Worm (Caenorhabditis elegans): ENCODE measurements around the gene nspb-10.
A peak's percentile ranks its signal among the peaks of the same experiment; 100 is the strongest.

Gene nspb-10

ce11 chrII:14587407-14587806 is 655 bp downstream of the nspb-10 start, which contains the start of gene C01G12.5:
Gene C01G12.5, minus strand, starts transcription at chrII:14587507.
- no peak for TF ChIP-seq nhr-237 (tag; optimal IDR thresholded peaks at IDR 0.05)
- no peak for TF ChIP-seq ces-1 (GFP tag; optimal IDR thresholded peaks at IDR 0.05)
- TF ChIP-seq hlh-17 (GFP tag; optimal IDR thresholded peaks at IDR 0.05; ENCODE audit: borderline replicate concordance) = no peak
- no peak for TF ChIP-seq nhr-90 (tag; optimal IDR thresholded peaks at IDR 0.05; ENCODE audit: poor library complexity)
- no peak for TF ChIP-seq efl-3 (GFP tag; optimal IDR thresholded peaks at IDR 0.05)
- TF ChIP-seq elt-3 (tag; optimal IDR thresholded peaks at IDR 0.05) = no peak
- no peak for TF ChIP-seq nhr-76 (tag; optimal IDR thresholded peaks at IDR 0.05)
- TF ChIP-seq ets-5 (GFP tag; IDR thresholded peaks at IDR 0.05) = no peak

ce11 chrII:14582206-14582605 is 5.9 kb downstream of the nspb-10 start, which contains the start of gene C01G12.3:
Gene C01G12.3, minus strand, starts transcription at chrII:14582306.
- TF ChIP-seq zip-4 (GFP tag; optimal IDR thresholded peaks at IDR 0.05) = no peak
- no peak for TF ChIP-seq snpc-4 (tag; optimal IDR thresholded peaks at IDR 0.05)
- TF ChIP-seq fkh-10 (GFP tag; optimal IDR thresholded peaks at IDR 0.05) = no peak
- TF ChIP-seq isw-1 (GFP tag; IDR thresholded peaks at IDR 0.05) = no peak
- TF ChIP-seq mab-9 (GFP tag; IDR thresholded peaks at IDR 0.05) = no peak
- TF ChIP-seq unc-30 (tag; optimal IDR thresholded peaks at IDR 0.05) = no peak
- no peak for TF ChIP-seq ces-1 (GFP tag; optimal IDR thresholded peaks at IDR 0.05)
- TF ChIP-seq skn-1 (tag; optimal IDR thresholded peaks at IDR 0.05) = no peak
- TF ChIP-seq pag-3 (tag; optimal IDR thresholded peaks at IDR 0.05; ENCODE audit: borderline replicate concordance, insufficient read depth) = no peak
- no peak for TF ChIP-seq dsc-1 (tag; optimal IDR thresholded peaks at IDR 0.05)

ce11 chrII:14580549-14580948 is 7.5 kb downstream of the nspb-10 start, which contains the start of the genes nspb-8 and nspb-9:
Gene nspb-8, minus strand, starts transcription at chrII:14580649.
Gene nspb-9, plus strand, starts transcription at chrII:14580859.
- no peak for TF ChIP-seq lin-15B (tag; optimal IDR thresholded peaks at IDR 0.05)
- no peak for TF ChIP-seq efl-1 (optimal IDR thresholded peaks at IDR 0.05)
- peak in 1 of 2 experiments; percentile 62 for TF ChIP-seq efl-1 (GFP tag; optimal IDR thresholded peaks at IDR 0.05 in 1 of 2)

- TF ChIP-seq efl-1 (optimal IDR thresholded peaks at IDR 0.05) (no peak), efl-1 (GFP tag; optimal IDR thresholded peaks at IDR 0.05 in 1 of 2) (peak in 1 of 2 experiments; percentile 51), egl-13 (tag; optimal IDR thresholded peaks at IDR 0.05) (no peak)
Observed at ce11 chrII:14578716-14579115, 9.3 kb downstream of the nspb-10 start, which contains the start of gene C01G12.9. Gene C01G12.9, plus strand, starts transcription at chrII:14579016.

- TF ChIP-seq efl-1 (optimal IDR thresholded peaks at IDR 0.05) (no peak), efl-1 (GFP tag; optimal IDR thresholded peaks at IDR 0.05 in 1 of 2) (no peak), ceh-90 (tag; optimal IDR thresholded peaks at IDR 0.05) (no peak), fos-1 (tag; optimal IDR thresholded peaks at IDR 0.05) (no peak), grh-1 (GFP tag; IDR thresholded peaks at IDR 0.05) (no peak), lin-39 (tag; optimal IDR thresholded peaks at IDR 0.05) (no peak), elt-3 (tag; optimal IDR thresholded peaks at IDR 0.05) (no peak), nhr-19 (GFP tag; conservative IDR thresholded peaks at IDR 0.05) (no peak), fkh-4 (tag; optimal IDR thresholded peaks at IDR 0.05; ENCODE audit: borderline replicate concordance) (no peak), unc-130 (tag; optimal IDR thresholded peaks at IDR 0.05) (no peak), ama-1 (optimal IDR thresholded peaks at IDR 0.05) (no peak), nhr-20 (tag; optimal IDR thresholded peaks at IDR 0.05) (no peak), nhr-76 (tag; optimal IDR thresholded peaks at IDR 0.05) (no peak), pqm-1 (tag; optimal IDR thresholded peaks at IDR 0.05) (no peak), fkh-8 (tag; optimal IDR thresholded peaks at IDR 0.05) (no peak), hlh-4 (tag; optimal IDR thresholded peaks at IDR 0.05) (no peak), egl-13 (tag; optimal IDR thresholded peaks at IDR 0.05) (no peak), nhr-84 (tag; optimal IDR thresholded peaks at IDR 0.05) (no peak)
Observed at ce11 chrII:14578013-14578412, 10.0 kb downstream of the nspb-10 start, which contains the start of gene nspb-7. Gene nspb-7, plus strand, starts transcription at chrII:14578313.

All from whole organism, L1 larva.